Fruit fly (Drosophila melanogaster) whole organism, pupa: Measurements from ENCODE around the gene Lcch3.

Experiments used
- CG10348 ChIP-seq: fragments of 200-800 bp; sonication (Bioruptor generic); IDR thresholded peaks from 2 replicates; pipeline ENCODE4 v1.3.6; 2022; ENCODE audit warnings: missing biosample characterization, missing genetic modification characterization
- CG12605 ChIP-seq: fragments of 200-800 bp; sonication (Bioruptor generic); IDR thresholded peaks from 2 replicates; pipeline ENCODE4 v1.3.6; 2022; ENCODE audit warnings: missing biosample characterization, missing genetic modification characterization
- CG13204 ChIP-seq: fragments of 200-800 bp; sonication (Bioruptor generic); optimal IDR thresholded peaks from 2 replicates; lab custom pipeline; 2018; ENCODE audit warnings: missing biosample characterization, mild to moderate bottlenecking, missing genetic modification characterization, moderate library complexity
- CG14655 ChIP-seq: fragments of 200-800 bp; sonication (Bioruptor generic); optimal IDR thresholded peaks from 3 replicates; lab custom pipeline; 2017; ENCODE audit warnings: mild to moderate bottlenecking, missing biosample characterization, missing genetic modification reagents, missing genetic modification characterization
- CG15710 ChIP-seq: fragments of 200-800 bp; sonication (Bioruptor generic); optimal IDR thresholded peaks from 2 replicates; lab custom pipeline; 2018; ENCODE audit warnings: missing biosample characterization, mild to moderate bottlenecking, missing genetic modification characterization, moderate library complexity
- CG17806 ChIP-seq: fragments of 200-800 bp; sonication (Bioruptor generic); optimal IDR thresholded peaks from 2 replicates; lab custom pipeline; 2018; ENCODE audit warnings: missing biosample characterization, mild to moderate bottlenecking, missing genetic modification characterization, moderate library complexity
- CG32121 ChIP-seq: fragments of 200-800 bp; sonication (Bioruptor generic); IDR thresholded peaks from 2 replicates; pipeline ENCODE4 v1.3.6; 2022; ENCODE audit warnings: missing biosample characterization, missing genetic modification characterization
- CG34367 ChIP-seq: fragments of 200-800 bp; sonication (Bioruptor generic); optimal IDR thresholded peaks from 2 replicates; lab custom pipeline; 2018; ENCODE audit warnings: missing biosample characterization, mild to moderate bottlenecking, missing genetic modification characterization
- CG4496 ChIP-seq: fragments of 200-800 bp; sonication (Bioruptor generic); IDR thresholded peaks from 3 replicates; pipeline ENCODE4 v1.3.6; 2022; ENCODE audit warnings: missing biosample characterization, missing genetic modification characterization
- CG8159 ChIP-seq: fragments of 200-800 bp; sonication (Bioruptor generic); optimal IDR thresholded peaks from 3 replicates; lab custom pipeline; 2018; ENCODE audit warnings: missing biosample characterization, mild to moderate bottlenecking, missing genetic modification characterization, moderate library complexity
- CG8301 ChIP-seq: fragments of 200-800 bp; sonication (Bioruptor generic); optimal IDR thresholded peaks from 2 replicates; lab custom pipeline; 2018; ENCODE audit warnings: missing biosample characterization, mild to moderate bottlenecking, missing genetic modification characterization
- CG9948 ChIP-seq: fragments of 200-800 bp; sonication (Bioruptor generic); optimal IDR thresholded peaks from 2 replicates; lab custom pipeline; 2018; ENCODE audit warnings: missing biosample characterization, mild to moderate bottlenecking, missing genetic modification characterization, moderate library complexity
- D1 ChIP-seq: fragments of 200-800 bp; sonication (Bioruptor generic); optimal IDR thresholded peaks from 2 replicates; lab custom pipeline; 2018; ENCODE audit warnings: missing biosample characterization, mild to moderate bottlenecking, missing genetic modification characterization, moderate library complexity
- EcR ChIP-seq: fragments of 200-800 bp; sonication (Bioruptor generic); optimal IDR thresholded peaks from 3 replicates; lab custom pipeline; 2019; ENCODE audit warnings: missing biosample characterization, missing genetic modification characterization, mild to moderate bottlenecking, moderate library complexity, missing genetic modification reagents
- Ets98B ChIP-seq: fragments of 200-800 bp; sonication (Bioruptor generic); IDR thresholded peaks from 2 replicates; pipeline ENCODE4 v1.3.6; 2022; ENCODE audit warnings: missing biosample characterization, missing genetic modification characterization
- Pif1A ChIP-seq: fragments of 200-800 bp; sonication (Bioruptor generic); optimal IDR thresholded peaks from 3 replicates; lab custom pipeline; 2016; ENCODE audit warnings: missing biosample characterization, missing genetic modification characterization
- Pif1B ChIP-seq: fragments of 200-800 bp; sonication (Bioruptor generic); optimal IDR thresholded peaks from 3 replicates; lab custom pipeline; 2016; ENCODE audit warnings: missing biosample characterization, missing genetic modification characterization
- Snoo ChIP-seq: fragments of 200-800 bp; sonication (Bioruptor generic); optimal IDR thresholded peaks from 3 replicates; lab custom pipeline; 2017; ENCODE audit warnings: missing biosample characterization, mild to moderate bottlenecking, missing genetic modification characterization, inconsistent platforms
- gl ChIP-seq: fragments of 200-800 bp; sonication (Bioruptor generic); optimal IDR thresholded peaks from 2 replicates; lab custom pipeline; 2018; ENCODE audit warnings: missing biosample characterization, mild to moderate bottlenecking, missing genetic modification characterization
- rn ChIP-seq: fragments of 200-800 bp; sonication (Bioruptor generic); IDR thresholded peaks from 2 replicates; pipeline ENCODE4 v1.3.6; 2022; ENCODE audit warnings: missing biosample characterization, missing genetic modification characterization

Lcch3 gene

DNA sequence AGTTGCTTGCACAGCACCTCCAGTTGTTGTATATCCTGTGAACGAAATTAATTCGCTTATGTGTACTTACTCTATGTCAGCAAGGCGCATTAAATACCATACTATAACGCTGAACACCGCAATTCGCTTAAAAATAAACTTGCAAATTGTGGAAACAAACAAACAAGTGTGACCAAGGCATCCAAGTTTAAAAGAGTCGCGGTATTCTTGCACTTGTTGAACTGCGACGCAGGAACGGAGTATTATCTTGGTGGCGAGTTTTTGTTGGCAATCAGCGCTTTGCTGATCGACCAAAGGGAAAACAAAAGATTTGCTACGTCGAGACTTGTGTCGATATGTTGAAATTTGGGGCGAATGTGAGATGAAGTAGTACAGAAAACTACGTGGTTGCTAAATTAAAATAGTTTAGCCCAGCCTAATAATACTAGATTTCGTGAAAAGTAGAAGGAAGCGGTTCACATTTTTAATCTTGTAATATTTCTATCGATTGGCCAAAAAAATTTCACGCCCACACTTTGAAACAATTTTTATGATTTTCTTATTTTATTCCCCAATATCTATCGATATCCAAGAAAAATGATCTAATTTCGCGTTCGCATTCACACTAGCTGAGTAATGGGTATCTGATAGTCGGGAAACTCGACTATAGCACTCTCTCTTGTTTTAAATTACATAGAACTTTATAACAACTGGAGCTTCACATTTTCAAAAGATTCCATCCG lies 8.8 kb downstream of the Lcch3 start, which contains the start of gene Ranbp16:
Gene Ranbp16 (minus strand): TSS at position 364 of the 722 bp plus-strand sequence.
- TF ChIP-seq rn (no peak), CG8301 (no peak), Pif1B (GFP tag; lab: Kevin White, UChicago) (no peak), CG9948 (tag; lab: Kevin White, UChicago) (no peak), CG17806 (tag; lab: Kevin White, UChicago) (no peak), CG10348 (GFP tag; lab: Robert Waterston, UW) (no peak), CG15710 (no peak), CG32121 (GFP tag; lab: Robert Waterston, UW) (no peak), Pif1A (GFP tag; lab: Kevin White, UChicago) (no peak), CG13204 (no peak), CG12605 (GFP tag; lab: Robert Waterston, UW) (no peak), CG4496 (GFP tag; lab: Robert Waterston, UW) (no peak), EcR (GFP tag; lab: Kevin White, UChicago) (no peak), D1 (tag; lab: Kevin White, UChicago) (no peak), Snoo (no peak), CG14655 (GFP tag; lab: Kevin White, UChicago) (no peak), Ets98B (GFP tag; lab: Robert Waterston, UW) (no peak)
- TF ChIP-seq, all 21 proteins: peak for 0

DNA sequence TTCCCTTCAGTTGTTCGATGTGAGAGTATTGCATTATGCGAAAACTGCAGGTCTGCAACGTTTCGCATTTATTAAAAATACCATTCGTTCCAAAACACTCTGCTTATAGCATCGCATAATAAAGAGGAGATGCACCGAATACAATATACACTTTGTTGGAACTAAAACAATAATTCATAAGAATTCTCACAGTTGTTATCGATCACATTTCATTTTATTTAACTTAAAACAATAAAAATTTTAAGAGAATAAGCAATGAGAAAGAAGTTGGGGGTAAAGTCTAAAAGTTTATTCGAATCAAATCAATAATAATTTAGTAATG lies 9.3 kb downstream of the Lcch3 start:
- TF ChIP-seq CG17806 (tag; lab: Kevin White, UChicago): peak; percentile 7
- no peak for TF ChIP-seq CG8159 (tag; lab: Kevin White, UChicago)
- TF ChIP-seq CG32121 (GFP tag; lab: Robert Waterston, UW): no peak
- TF ChIP-seq Ets98B (GFP tag; lab: Robert Waterston, UW): no peak; the same call in 1 of the 2 replicates
- no peak for TF ChIP-seq CG10348 (GFP tag; lab: Robert Waterston, UW)
- TF ChIP-seq CG8301: no peak
- TF ChIP-seq, all 21 proteins: peak for 1

DNA sequence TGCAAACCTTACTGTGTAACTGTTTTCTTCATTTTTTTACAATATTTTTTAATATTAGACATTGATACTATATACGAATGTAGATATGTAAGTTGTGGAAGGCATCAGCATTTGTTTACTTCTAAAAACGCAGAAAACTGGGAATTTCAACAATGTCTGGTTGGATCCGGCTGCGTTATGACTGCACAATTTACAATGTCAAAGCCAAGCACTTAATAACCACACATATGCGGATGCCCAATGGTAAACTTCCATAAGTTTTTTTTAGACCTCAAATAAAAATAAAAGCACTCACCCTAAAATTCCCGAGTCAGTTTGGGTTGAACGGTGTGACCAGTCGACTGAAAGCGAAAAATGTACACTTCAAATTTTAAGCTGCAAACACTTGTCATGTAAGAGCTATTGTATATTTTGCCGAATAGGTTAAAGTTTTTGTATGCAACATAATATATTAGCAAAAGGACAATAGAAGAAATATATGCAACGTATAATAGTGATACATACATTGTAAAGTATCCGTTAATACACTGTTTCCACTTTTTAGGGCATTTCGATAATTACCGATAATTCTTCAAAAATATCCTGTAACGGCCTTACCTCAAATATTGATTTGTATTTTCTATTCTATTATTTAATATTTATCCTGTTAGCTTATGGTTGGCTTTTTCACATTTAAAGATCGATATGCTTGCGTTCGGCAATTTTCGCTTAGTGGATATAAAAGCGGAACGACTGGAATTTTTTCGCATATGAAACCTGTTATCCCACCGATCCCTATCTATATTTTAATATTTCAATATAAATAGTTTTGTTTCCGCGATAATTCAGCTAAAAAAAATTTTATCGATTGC lies 15.4 kb downstream of the Lcch3 start, which contains the start of gene Stim:
Gene Stim (minus strand): TSS at position 347 of the 851 bp plus-strand sequence.
- no peak for TF ChIP-seq CG15710
- TF ChIP-seq Ets98B (GFP tag; lab: Robert Waterston, UW): no peak
- TF ChIP-seq CG4496 (GFP tag; lab: Robert Waterston, UW): no peak
- TF ChIP-seq D1 (tag; lab: Kevin White, UChicago): no peak
- TF ChIP-seq rn: no peak
- no peak for TF ChIP-seq Pif1A (GFP tag; lab: Kevin White, UChicago)
- TF ChIP-seq CG17806 (tag; lab: Kevin White, UChicago): no peak

DNA sequence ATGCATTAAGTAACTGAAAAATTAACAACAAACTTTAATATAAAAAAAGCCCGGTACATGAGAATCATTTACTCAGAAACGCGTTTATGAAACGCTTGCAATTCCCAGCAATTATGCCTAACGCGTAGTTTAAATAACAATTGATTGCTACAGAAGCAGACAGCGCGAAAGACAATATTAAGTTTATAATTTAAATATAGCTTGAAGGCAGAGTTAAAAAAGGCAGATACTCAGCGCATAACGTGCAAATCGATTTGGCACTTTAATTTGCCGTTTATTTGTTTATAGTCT lies 16.0 kb downstream of the Lcch3 start, which contains the start of gene CG8924:
Gene CG8924 (plus strand): TSS at position 122 of the 291 bp plus-strand sequence.
- no peak for TF ChIP-seq Pif1A (GFP tag; lab: Kevin White, UChicago)
- no peak for TF ChIP-seq CG12605 (GFP tag; lab: Robert Waterston, UW)
- TF ChIP-seq gl (tag; lab: Kevin White, UChicago): no peak
- no peak for TF ChIP-seq Snoo
- no peak for TF ChIP-seq CG8301
- TF ChIP-seq EcR (GFP tag; lab: Kevin White, UChicago): no peak
- TF ChIP-seq D1 (tag; lab: Kevin White, UChicago): no peak
- no peak for TF ChIP-seq CG8159 (tag; lab: Kevin White, UChicago)

DNA sequence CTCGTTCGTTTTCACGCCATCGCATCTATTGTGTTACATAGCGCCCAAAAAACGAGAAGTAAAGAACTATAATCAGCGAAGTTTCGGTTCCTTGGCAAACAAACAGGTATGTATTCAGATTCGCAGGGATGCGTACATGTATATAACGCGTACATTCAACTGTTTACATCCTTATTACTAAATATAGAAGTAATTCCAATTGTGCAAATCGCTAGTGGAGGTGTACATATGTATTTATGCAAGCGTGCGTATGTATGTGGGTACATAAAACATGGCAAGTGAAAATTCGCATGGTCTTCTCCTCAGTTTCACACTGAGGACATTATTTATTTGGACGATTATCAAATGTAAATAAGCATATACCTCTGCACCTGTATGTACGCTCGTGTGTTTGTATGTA lies 16.6 kb downstream of the Lcch3 start:
- TF ChIP-seq CG15710: no peak
- no peak for TF ChIP-seq CG8159 (tag; lab: Kevin White, UChicago)
- no peak for TF ChIP-seq Pif1A (GFP tag; lab: Kevin White, UChicago)
- TF ChIP-seq Pif1B (GFP tag; lab: Kevin White, UChicago): no peak
- TF ChIP-seq D1 (tag; lab: Kevin White, UChicago): no peak
- no peak for TF ChIP-seq CG34367 (tag; lab: Kevin White, UChicago)

DNA sequence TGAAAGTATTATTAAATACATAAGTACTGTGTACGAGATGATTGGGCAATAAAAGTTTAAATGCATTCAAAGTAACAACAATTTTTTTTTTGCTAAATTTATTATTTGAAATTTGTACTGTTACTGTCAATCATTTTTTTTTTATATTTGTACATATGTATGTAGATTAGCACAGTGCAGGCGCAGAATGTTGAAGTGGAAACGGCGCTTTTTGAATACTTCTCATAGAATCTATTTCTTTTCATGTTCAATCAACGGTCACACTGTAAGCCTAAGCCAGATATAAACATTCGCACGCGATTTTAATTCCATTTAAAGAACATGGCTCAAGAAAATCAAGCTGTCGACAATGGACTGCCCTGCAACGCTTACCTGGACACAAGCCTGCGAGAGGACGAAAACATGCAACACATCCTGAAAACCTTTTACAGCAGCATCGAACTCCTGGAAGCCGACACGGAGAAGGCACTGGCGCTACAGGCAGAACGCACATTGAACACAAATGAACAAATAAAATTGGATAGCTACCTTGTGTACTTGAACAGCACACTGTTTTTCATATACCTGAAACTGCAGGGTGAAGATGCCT lies 19.9 kb downstream of the Lcch3 start, which contains the start of gene Rrp47:
Gene Rrp47 (plus strand): TSS at position 163 of the 589 bp plus-strand sequence.
- TF ChIP-seq CG13204 (no peak), D1 (tag; lab: Kevin White, UChicago) (peak; percentile 24), Pif1B (GFP tag; lab: Kevin White, UChicago) (no peak)

DNA sequence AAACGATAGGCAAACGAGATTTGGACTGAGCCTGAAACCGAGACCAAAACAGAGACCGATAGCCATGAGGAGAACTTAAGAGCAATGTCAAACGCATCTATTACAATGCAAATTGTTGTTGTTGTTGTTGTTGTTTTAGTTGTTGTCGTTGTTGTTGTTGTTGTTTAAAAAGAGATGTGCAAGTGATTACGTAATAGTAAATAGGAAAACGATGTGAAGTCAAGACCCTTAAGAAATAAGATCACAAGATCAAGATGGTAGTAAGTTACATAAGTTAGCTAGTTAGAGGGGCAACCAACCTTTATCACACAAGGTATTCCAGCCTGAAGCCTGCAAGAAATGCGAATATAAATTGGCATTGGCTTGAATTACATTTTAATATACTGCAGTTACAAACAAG lies 25.2 kb downstream of the Lcch3 start:
- no peak for TF ChIP-seq CG8301
- no peak for TF ChIP-seq CG17806 (tag; lab: Kevin White, UChicago)
- TF ChIP-seq CG8159 (tag; lab: Kevin White, UChicago): no peak
- no peak for TF ChIP-seq CG10348 (GFP tag; lab: Robert Waterston, UW)
- no peak for TF ChIP-seq rn
- no peak for TF ChIP-seq EcR (GFP tag; lab: Kevin White, UChicago)
- TF ChIP-seq CG13204: no peak
- no peak for TF ChIP-seq CG14655 (GFP tag; lab: Kevin White, UChicago)
- no peak for TF ChIP-seq gl (tag; lab: Kevin White, UChicago)
- TF ChIP-seq Snoo: no peak
